Fruit fly (Drosophila melanogaster): ENCODE data around the gene rdgB.

The rdgB gene

dm6 chrX:13804398-13804797 is 41.8 kb downstream of the rdgB start:
- TF ChIP-seq CG34376 (GFP tag; optimal IDR thresholded peaks at IDR 0.05) = peak; percentile 14
- TF ChIP-seq Lpt (GFP tag; optimal IDR thresholded peaks at IDR 0.05) = no peak
- peak; percentile 57 for TF ChIP-seq CG15479 (GFP tag; optimal IDR thresholded peaks at IDR 0.05)

DNA sequence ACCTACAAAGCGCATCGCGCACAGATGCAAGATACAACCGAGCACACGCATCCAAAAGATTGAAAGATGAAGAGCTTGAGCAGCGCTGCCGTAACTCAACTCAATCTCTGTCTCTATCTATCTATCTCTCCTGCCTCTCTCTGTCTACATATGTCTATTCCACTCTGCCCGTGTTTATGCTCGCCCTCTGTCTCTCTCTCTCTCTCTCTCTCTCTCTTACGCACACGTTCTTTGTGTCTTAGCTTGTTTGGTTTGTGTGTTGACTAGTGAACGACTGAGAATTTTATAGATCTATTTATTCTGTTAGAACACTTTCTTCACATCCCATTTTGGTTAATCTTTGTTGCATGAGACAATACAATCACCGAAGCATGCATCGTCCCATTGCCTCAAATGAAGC is 43.0 kb downstream of the rdgB start:
- TF ChIP-seq sr (GFP tag; IDR thresholded peaks at IDR 0.05) = peak; percentile 48; the same call in 1 of the 3 replicates
- no peak for TF ChIP-seq Atf-2 (GFP tag; optimal IDR thresholded peaks at IDR 0.05)
- no peak for TF ChIP-seq ftz-f1 (GFP tag; optimal IDR thresholded peaks at IDR 0.05)
- peak; percentile 12; the same call in 1 of the 3 replicates for TF ChIP-seq dysf (GFP tag; IDR thresholded peaks at IDR 0.05)
- TF ChIP-seq nmo (GFP tag; optimal IDR thresholded peaks at IDR 0.05) = peak; percentile 23
- TF ChIP-seq CG7271 (tag; optimal IDR thresholded peaks at IDR 0.05) = no peak
- TF ChIP-seq Mes4 (GFP tag; optimal IDR thresholded peaks at IDR 0.05) = peak; percentile 15
- TF ChIP-seq CG10321 (GFP tag; IDR thresholded peaks at IDR 0.05) = peak; percentile 86
- peak; percentile 46 for TF ChIP-seq CoRest (tag; optimal IDR thresholded peaks at IDR 0.05)
- peak; percentile 15 for TF ChIP-seq CG10979 (tag; optimal IDR thresholded peaks at IDR 0.05)
- no peak for TF ChIP-seq ac (GFP tag; optimal IDR thresholded peaks at IDR 0.05)
- no peak for TF ChIP-seq hth (optimal IDR thresholded peaks at IDR 0.05)
- peak; percentile 16 for TF ChIP-seq Nf-YB (GFP tag; optimal IDR thresholded peaks at IDR 0.05)
- TF ChIP-seq Max (GFP tag; optimal IDR thresholded peaks at IDR 0.05) = no peak
- peak; percentile 18 for TF ChIP-seq nerfin-1 (tag; optimal IDR thresholded peaks at IDR 0.05)
- TF ChIP-seq CG33213 (GFP tag; optimal IDR thresholded peaks at IDR 0.05) = no peak
- no peak for TF ChIP-seq sim (GFP tag; IDR thresholded peaks at IDR 0.05)
- no peak for TF ChIP-seq CG8944 (GFP tag; optimal IDR thresholded peaks at IDR 0.05)
- TF ChIP-seq CG3726 (GFP tag; IDR thresholded peaks at IDR 0.05) = no peak
- peak; percentile 87 for TF ChIP-seq sens (GFP tag)
- TF ChIP-seq sug (tag; optimal IDR thresholded peaks at IDR 0.05) = no peak
- TF ChIP-seq bsh (GFP tag; optimal IDR thresholded peaks at IDR 0.05) = peak in 1 of 2 experiments; percentile 32
- TF ChIP-seq CG8478 (optimal IDR thresholded peaks at IDR 0.05) = peak; percentile 91
- no peak for TF ChIP-seq seq (GFP tag; IDR thresholded peaks at IDR 0.05)
- no peak for TF ChIP-seq bowl (GFP tag; IDR thresholded peaks at IDR 0.05)
- no peak for TF ChIP-seq repo (GFP tag; optimal IDR thresholded peaks at IDR 0.05)
- no peak for TF ChIP-seq odd (GFP tag; optimal IDR thresholded peaks at IDR 0.05)
- no peak for TF ChIP-seq rib (GFP tag; IDR thresholded peaks at IDR 0.05)
- 0 out of 2 replicates have a peak, but pooled peaks have one; percentile 14 for TF ChIP-seq Awh (GFP tag; IDR thresholded peaks at IDR 0.05)
- peak; percentile 13 for TF ChIP-seq CG1603 (tag; optimal IDR thresholded peaks at IDR 0.05)
- TF ChIP-seq slbo (GFP tag; IDR thresholded peaks at IDR 0.05) = no peak
- TF ChIP-seq CG16813 (GFP tag; IDR thresholded peaks at IDR 0.05; ENCODE audit: partially characterized antibody) = no peak
- no peak for TF ChIP-seq dati (GFP tag; IDR thresholded peaks at IDR 0.05)
- TF ChIP-seq ro (GFP tag; IDR thresholded peaks at IDR 0.05) = no peak
- no peak for TF ChIP-seq chif (GFP tag; optimal IDR thresholded peaks at IDR 0.05)
- no peak for TF ChIP-seq al (GFP tag; IDR thresholded peaks at IDR 0.05)
- TF ChIP-seq CG11456 (GFP tag; IDR thresholded peaks at IDR 0.05) = no peak
- no peak for TF ChIP-seq Atf6 (GFP tag; IDR thresholded peaks at IDR 0.05)
- no peak for TF ChIP-seq CG2129 (GFP tag; IDR thresholded peaks at IDR 0.05; ENCODE audit: partially characterized antibody)
- no peak for TF ChIP-seq Elba2 (GFP tag; optimal IDR thresholded peaks at IDR 0.05)
- TF ChIP-seq ab (GFP tag; optimal IDR thresholded peaks at IDR 0.05) = no peak
- no peak for TF ChIP-seq Bteb2 (GFP tag; optimal IDR thresholded peaks at IDR 0.05)
- peak; percentile 28 for TF ChIP-seq grn (GFP tag; optimal IDR thresholded peaks at IDR 0.05)
- no peak for TF ChIP-seq sens-2 (GFP tag; IDR thresholded peaks at IDR 0.05)
- no peak for TF ChIP-seq CG11085 (GFP tag; IDR thresholded peaks at IDR 0.05)
- TF ChIP-seq CG8089 (GFP tag; optimal IDR thresholded peaks at IDR 0.05) = no peak
- no peak for TF ChIP-seq Oaz (GFP tag; IDR thresholded peaks at IDR 0.05)
- no peak for TF ChIP-seq kni (GFP tag; optimal IDR thresholded peaks at IDR 0.05)
- TF ChIP-seq CG2199 (GFP tag; IDR thresholded peaks at IDR 0.05) = 0 out of 3 replicates have a peak, but pooled peaks have one; percentile 66
